Fruit fly (Drosophila melanogaster): ENCODE data around the gene gwl.

DNA sequence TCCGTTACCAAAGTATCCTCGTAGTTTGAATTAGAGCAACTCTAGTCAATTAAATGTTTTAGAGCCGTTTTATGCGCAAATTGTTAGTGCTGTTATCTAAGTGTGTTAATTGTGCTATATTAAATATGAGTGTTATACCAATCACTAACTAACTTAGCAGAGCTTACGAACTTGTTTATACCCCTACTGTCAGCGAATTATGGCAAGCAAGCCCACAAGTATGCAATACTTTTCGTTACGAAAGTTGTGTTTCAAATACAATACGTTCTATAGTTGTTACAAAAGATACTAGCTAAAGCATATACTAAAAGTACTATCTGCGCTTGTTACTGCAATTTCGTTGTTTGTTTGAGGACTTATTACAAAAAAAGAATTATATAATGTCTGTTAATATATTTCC, 14.9 kb upstream of the gwl start:
- TF ChIP-seq h (optimal IDR thresholded peaks at IDR 0.05) (no peak), Myc (optimal IDR thresholded peaks at IDR 0.05) (no peak), insv (optimal IDR thresholded peaks at IDR 0.05) (no peak), ttk (optimal IDR thresholded peaks at IDR 0.05) (no peak), Sin3A (optimal IDR thresholded peaks at IDR 0.05) (no peak)

Data from Kc167 (cell line).